Worm (Caenorhabditis elegans) whole organism, dauer: Measurements from ENCODE around the gene Y47D3B.12.

Source experiments
- unc-62 ChIP-seq: sonication (generic microtip); optimal IDR thresholded peaks from 2 replicates; lab custom pipeline; 2017; ENCODE audit warnings: missing biosample characterization, missing genetic modification reagents, missing genetic modification characterization

Y47D3B.12 gene

DNA sequence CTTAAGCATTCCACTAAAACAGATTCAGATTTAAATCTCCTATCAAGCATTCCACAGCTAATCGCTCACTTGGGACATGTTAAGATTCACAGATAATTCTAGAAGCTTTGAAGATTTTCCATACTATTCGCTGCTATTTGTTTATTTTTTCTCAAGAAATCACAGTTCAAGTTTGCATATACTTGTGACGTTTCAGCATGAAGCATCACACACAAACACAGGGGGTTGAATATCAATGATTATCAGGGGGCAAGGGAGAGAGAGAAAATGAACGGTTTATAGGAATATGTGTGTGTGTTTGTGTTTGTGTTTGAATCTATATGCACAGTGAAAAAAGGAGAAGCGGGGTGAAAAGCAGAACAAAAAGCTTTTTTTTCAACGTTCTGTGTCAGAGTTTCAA lies at the start of gene Y47D3B.12:
Y47D3B.12 (plus strand) TSS at position 301 of the 400 bp plus-strand sequence.
- no peak for TF ChIP-seq unc-62 (GFP tag; lab: Kevin White, UChicago)

DNA sequence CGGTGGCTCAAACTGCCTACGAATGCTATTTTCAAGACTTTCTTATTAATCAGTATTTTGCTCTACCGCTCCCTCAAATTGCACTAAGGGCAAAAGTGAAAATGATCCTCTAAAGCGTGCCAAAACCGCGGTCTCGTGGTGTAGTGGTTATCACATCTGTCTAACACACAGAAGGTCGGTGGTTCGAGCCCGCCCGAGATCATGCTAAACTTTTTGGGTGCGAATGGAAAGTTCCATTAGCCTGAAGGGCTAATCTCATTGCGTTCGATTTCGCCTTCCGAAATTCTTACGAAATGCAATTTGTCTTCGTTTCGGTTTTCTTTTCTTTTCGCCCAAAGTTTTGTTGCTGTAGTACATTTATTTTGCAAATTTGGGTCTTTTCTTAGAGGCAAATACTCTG lies 49.3 kb upstream of the Y47D3B.12 start:
- no peak for TF ChIP-seq unc-62 (GFP tag; lab: Kevin White, UChicago)

- TF ChIP-seq unc-62 (GFP tag; lab: Kevin White, UChicago), result no peak
Observed at ce11 chrIII:11355758-11356323, 47.0 kb upstream of the Y47D3B.12 start.

ce11 chrIII:11357418-11357817 lies 45.4 kb upstream of the Y47D3B.12 start:
- no peak for TF ChIP-seq unc-62 (GFP tag; lab: Kevin White, UChicago)

DNA sequence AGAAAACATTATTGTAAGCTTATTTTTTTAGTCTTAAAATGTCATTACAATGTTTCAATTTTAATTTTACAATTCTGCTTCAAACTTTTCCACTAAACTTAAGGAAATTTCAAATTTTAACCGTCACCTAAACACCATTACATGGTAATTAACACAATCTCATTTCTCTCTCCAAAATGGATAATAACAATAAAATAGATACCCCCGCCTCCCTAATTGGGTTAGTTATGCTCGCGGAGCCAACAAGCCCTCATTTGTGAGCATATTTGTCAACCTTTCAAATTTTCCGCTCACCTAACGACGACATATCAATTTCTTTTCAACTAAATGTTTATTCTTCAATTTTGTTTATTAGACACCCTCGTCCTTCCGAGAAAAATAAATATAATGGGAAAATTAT lies 44.5 kb upstream of the Y47D3B.12 start:
- no peak for TF ChIP-seq unc-62 (GFP tag; lab: Kevin White, UChicago)

ce11 chrIII:11359422-11359821 lies 43.4 kb upstream of the Y47D3B.12 start:
- TF ChIP-seq unc-62 (GFP tag; lab: Kevin White, UChicago), result no peak

DNA sequence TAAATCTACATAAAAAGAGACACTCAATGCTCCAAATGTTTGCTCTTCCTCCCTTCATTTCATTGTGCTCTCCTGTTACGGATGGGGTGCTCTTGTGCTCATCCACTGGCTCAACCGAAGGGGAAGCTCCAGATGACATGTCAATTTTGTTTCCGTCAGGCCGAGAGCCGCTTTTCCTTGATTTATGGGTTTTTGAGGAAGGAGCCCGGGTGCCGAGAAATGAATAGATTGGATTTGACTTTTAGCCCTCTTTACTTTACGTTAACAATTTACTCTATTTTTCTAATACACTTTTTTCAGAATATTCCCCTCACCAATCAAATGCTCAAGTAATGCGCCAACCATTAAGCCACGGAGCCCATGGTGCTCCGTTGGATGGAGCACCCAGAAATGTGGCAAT lies 42.7 kb upstream of the Y47D3B.12 start, which contains the start of gene T28D6.4:
T28D6.4 (plus strand) TSS at position 301 of the 400 bp plus-strand sequence.
- no peak for TF ChIP-seq unc-62 (GFP tag; lab: Kevin White, UChicago)

ce11 chrIII:11361394-11361793 lies 41.4 kb upstream of the Y47D3B.12 start:
- no peak for TF ChIP-seq unc-62 (GFP tag; lab: Kevin White, UChicago)

ce11 chrIII:11362915-11363314 lies 39.9 kb upstream of the Y47D3B.12 start:
- TF ChIP-seq unc-62 (GFP tag; lab: Kevin White, UChicago), result no peak

DNA sequence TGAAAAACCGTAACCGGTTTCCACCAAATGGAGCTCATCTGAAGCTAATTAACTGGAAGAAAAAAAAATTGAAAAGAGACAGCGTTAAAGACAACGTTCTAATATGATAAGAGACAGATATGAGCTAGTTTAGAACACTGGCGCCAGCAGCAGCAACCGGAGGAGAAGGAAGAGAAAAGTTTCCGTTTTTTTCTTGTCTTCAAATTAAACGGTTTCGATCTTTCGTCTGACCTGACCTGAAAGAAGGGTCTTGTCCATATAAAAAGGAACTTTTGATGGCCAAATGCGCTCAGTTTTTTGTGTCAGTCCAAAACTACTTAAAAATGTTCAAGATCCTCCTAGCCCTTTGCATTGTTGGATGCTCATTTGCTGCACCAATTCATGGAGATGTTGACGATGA lies 36.4 kb upstream of the Y47D3B.12 start, which contains the start of gene T28D6.3:
T28D6.3 (plus strand) TSS at position 301 of the 400 bp plus-strand sequence.
- TF ChIP-seq unc-62 (GFP tag; lab: Kevin White, UChicago), result no peak

DNA sequence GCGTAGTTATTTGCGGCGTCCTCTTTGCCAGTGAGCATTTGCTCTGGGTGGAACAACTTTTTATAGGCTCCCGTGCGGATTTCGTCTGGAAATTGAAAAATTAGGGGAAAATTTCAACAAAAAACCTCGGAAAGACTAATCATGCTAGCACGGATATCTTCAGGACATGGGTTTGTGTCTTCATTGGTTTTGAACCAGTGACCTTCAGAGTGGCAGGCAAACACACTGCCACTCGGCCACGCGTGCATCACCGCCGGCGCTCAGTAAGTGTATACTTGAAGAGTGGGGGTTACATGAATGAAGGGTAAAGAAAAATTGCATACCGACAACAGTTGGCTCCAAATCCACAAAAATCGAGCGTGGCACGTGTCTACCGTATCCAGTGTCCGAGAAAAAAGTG lies 31.6 kb upstream of the Y47D3B.12 start:
- TF ChIP-seq unc-62 (GFP tag; lab: Kevin White, UChicago), result no peak

ce11 chrIII:11371688-11372087 lies 31.1 kb upstream of the Y47D3B.12 start, which contains the start of gene tba-7:
tba-7 (minus strand) TSS chrIII:11371788.
- TF ChIP-seq unc-62 (GFP tag; lab: Kevin White, UChicago), result no peak

ce11 chrIII:11372199-11372938 lies 30.4 kb upstream of the Y47D3B.12 start:
- no peak for TF ChIP-seq unc-62 (GFP tag; lab: Kevin White, UChicago)

DNA sequence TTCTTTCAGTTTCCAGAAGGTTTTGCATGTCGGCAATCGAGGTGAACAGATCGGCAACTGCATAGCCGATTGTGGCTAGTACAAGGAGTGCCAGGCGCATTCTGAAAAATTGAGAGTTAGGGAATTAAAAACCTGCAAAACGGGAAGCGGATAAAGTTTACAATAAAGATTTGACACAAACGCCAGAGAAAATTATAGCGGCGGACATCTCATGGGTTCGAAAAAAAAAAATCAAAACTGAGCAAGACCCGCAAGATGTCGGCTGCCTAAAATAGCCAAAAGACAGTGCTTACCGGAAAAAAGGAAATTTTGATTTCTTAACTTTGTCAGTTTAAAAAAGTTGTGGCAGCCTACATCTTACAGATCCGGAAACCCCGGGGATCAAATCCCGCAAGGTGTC lies 24.9 kb upstream of the Y47D3B.12 start, which contains the start of gene dpy-18:
dpy-18 (minus strand) TSS at position 101 of the 400 bp plus-strand sequence.
- TF ChIP-seq unc-62 (GFP tag; lab: Kevin White, UChicago), result no peak

DNA sequence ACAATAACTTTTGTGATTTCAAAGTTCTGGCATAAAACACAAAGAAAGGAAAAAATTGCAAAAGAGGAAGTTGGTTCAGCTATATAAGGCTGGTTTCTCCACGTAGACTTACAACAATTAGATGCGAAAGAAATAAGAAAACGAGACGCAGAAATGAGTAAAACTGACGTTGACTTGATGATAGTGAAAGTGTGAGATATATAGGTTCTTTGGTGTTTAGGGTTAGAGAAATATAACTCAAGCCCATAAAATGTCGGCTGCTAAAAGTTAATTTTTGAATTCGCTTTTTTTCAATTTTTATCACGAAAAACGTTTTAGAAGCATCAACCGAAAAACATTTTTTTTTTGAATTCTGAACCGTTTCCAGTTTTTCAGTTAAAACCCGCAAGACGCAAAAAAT lies 24.4 kb upstream of the Y47D3B.12 start:
- no peak for TF ChIP-seq unc-62 (GFP tag; lab: Kevin White, UChicago)

DNA sequence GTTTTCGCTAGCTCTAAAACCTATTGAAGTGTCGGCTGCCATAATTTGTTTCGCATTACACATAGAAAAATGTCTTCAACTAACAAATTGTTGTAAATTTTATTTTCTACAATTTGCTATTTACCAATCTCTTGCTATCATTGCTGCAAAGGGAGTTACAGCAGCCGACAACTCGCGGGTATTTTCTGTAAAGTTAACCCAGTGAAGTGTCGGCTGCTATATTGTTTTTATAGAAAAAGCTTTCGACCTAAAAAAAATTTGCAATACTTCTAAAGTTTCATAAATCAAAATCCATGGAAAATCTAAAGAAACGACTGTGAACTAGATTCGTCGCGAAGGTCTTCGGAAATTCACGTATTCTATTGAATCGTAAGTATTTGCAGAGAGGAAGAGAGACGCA lies 23.9 kb upstream of the Y47D3B.12 start:
- no peak for TF ChIP-seq unc-62 (GFP tag; lab: Kevin White, UChicago)

ce11 chrIII:11380555-11380954 lies 22.3 kb upstream of the Y47D3B.12 start:
- TF ChIP-seq unc-62 (GFP tag; lab: Kevin White, UChicago), result no peak
